Worm (Caenorhabditis elegans) whole organism, L4 larva: ENCODE results near the gene F59A7.11.
A peak's percentile ranks its signal among the peaks of the same experiment; 100 is the strongest.

Experiments used
- Y105C5A.15 ChIP-seq: fragments of 200-800 bp; sonication (Bioruptor generic); IDR thresholded peaks from 2 replicates; pipeline ENCODE4 v1.3.6; 2022; ENCODE audit warnings: missing genetic modification characterization, missing compliant biosample characterization
- Y75B8A.6 ChIP-seq: fragments of 200-800 bp; sonication (Bioruptor generic); IDR thresholded peaks from 2 replicates; pipeline ENCODE4 v1.3.6; 2022; ENCODE audit warnings: missing genetic modification reagents, missing genetic modification characterization, missing compliant biosample characterization
- ceh-28 ChIP-seq: fragments of 150-350 bp; optimal IDR thresholded peaks from 2 replicates; lab custom pipeline; 2014; ENCODE audit warnings: missing biosample characterization, missing genetic modification reagents, missing genetic modification characterization
- ceh-82 ChIP-seq: sonication (generic microtip); optimal IDR thresholded peaks from 2 replicates; lab custom pipeline; 2017; ENCODE audit warnings: missing biosample characterization, missing genetic modification characterization
- dmd-6 ChIP-seq: fragments of 200-800 bp; sonication (Bioruptor generic); IDR thresholded peaks from 2 replicates; pipeline ENCODE4 v1.3.6; 2022; ENCODE audit warnings: missing genetic modification reagents, missing genetic modification characterization, missing compliant biosample characterization
- dmd-8 ChIP-seq: fragments of 200-800 bp; sonication (Bioruptor generic); IDR thresholded peaks from 2 replicates; pipeline ENCODE4 v1.3.6; 2022; ENCODE audit warnings: missing genetic modification characterization, missing compliant biosample characterization
- dmd-9 ChIP-seq: fragments of 200-800 bp; sonication (Bioruptor generic); IDR thresholded peaks from 2 replicates; pipeline ENCODE4 v1.3.6; 2022; ENCODE audit warnings: missing genetic modification reagents, missing genetic modification characterization, missing compliant biosample characterization
- dve-1 ChIP-seq: sonication (generic microtip); optimal IDR thresholded peaks from 2 replicates; lab custom pipeline; 2017; ENCODE audit warnings: antibody characterized with exemption, mild to moderate bottlenecking, missing genetic modification characterization, missing compliant biosample characterization; ENCODE audit not compliant: insufficient read depth
- hif-1 ChIP-seq, 2 experiments: sonication (generic microtip); optimal IDR thresholded peaks; 2 replicates each; lab custom pipeline; 2016 to 2017; ENCODE audit warnings: missing compliant biosample characterization in 2 of 2, missing genetic modification characterization in 2 of 2, missing genetic modification reagents in 2 of 2, missing genotype in 2 of 2, mild to moderate bottlenecking in 1 of 2
- hlh-30 ChIP-seq: sonication (generic microtip); optimal IDR thresholded peaks from 2 replicates; lab custom pipeline; 2017; ENCODE audit warnings: antibody characterized with exemption, mild to moderate bottlenecking, missing genetic modification characterization, missing compliant biosample characterization; ENCODE audit not compliant: insufficient read depth
- hmg-1.1 ChIP-seq: fragments of 200-800 bp; sonication (Bioruptor generic); IDR thresholded peaks from 2 replicates; pipeline ENCODE4 v1.3.6; 2022; ENCODE audit warnings: missing genetic modification reagents, missing genetic modification characterization, missing compliant biosample characterization
- lin-15B ChIP-seq: fragments of 150-350 bp; sonication (generic microtip); optimal IDR thresholded peaks from 3 replicates; lab custom pipeline; 2014; ENCODE audit warnings: missing biosample characterization, missing genetic modification characterization
- lin-38 ChIP-seq: fragments of 200-800 bp; sonication (Bioruptor generic); IDR thresholded peaks from 2 replicates; pipeline ENCODE4 v1.3.6; 2022; ENCODE audit warnings: missing genetic modification reagents, missing genetic modification characterization, missing compliant biosample characterization
- mes-2 ChIP-seq: sonication (generic microtip); optimal IDR thresholded peaks from 2 replicates; lab custom pipeline; 2016; ENCODE audit warnings: missing genotype, mild to moderate bottlenecking, missing genetic modification characterization, missing compliant biosample characterization; ENCODE audit not compliant: poor library complexity, severe bottlenecking
- mxl-2 ChIP-seq: fragments of 200-800 bp; sonication (Bioruptor generic); conservative IDR thresholded peaks from 2 replicates; pipeline ENCODE4 v1.3.6; 2022; ENCODE audit warnings: missing genetic modification reagents, missing genetic modification characterization, missing compliant biosample characterization
- mxl-3 ChIP-seq: fragments of 200-800 bp; sonication (Bioruptor generic); optimal IDR thresholded peaks from 2 replicates; lab custom pipeline; 2018; ENCODE audit warnings: mild to moderate bottlenecking, missing genetic modification characterization, missing compliant biosample characterization
- nhr-28 ChIP-seq: fragments of 150-350 bp; optimal IDR thresholded peaks from 2 replicates; lab custom pipeline; 2014; ENCODE audit warnings: missing biosample characterization, missing genetic modification characterization
- nhr-41 ChIP-seq: fragments of 200-800 bp; sonication (Bioruptor generic); IDR thresholded peaks from 2 replicates; pipeline ENCODE4 v1.3.6; 2022; ENCODE audit warnings: missing genetic modification reagents, missing genetic modification characterization, missing compliant biosample characterization
- nhr-76 ChIP-seq: fragments of 150-350 bp; optimal IDR thresholded peaks from 2 replicates; lab custom pipeline; 2014; ENCODE audit warnings: missing biosample characterization, missing genetic modification characterization
- nhr-77 ChIP-seq: fragments of 150-350 bp; optimal IDR thresholded peaks from 2 replicates; lab custom pipeline; 2014; ENCODE audit warnings: missing biosample characterization, missing genetic modification characterization
- pha-4 ChIP-seq, 2 experiments: fragments of 150-350 bp in 1 of 2; fragments of 200-800 bp in 1 of 2; sonication (Bioruptor generic) in 1 of 2; IDR thresholded peaks in 1 of 2; optimal IDR thresholded peaks in 1 of 2; 2 replicates each; pipeline versions ENCODE4 v1.3.6 to Lab custom; 2014 to 2022; ENCODE audit warnings: missing genetic modification characterization in 2 of 2, missing genetic modification reagents in 2 of 2, missing biosample characterization in 1 of 2, missing compliant biosample characterization in 1 of 2
- pqm-1 ChIP-seq: sonication (generic microtip); optimal IDR thresholded peaks from 2 replicates; lab custom pipeline; 2017; ENCODE audit warnings: missing biosample characterization, missing genetic modification characterization
- rbr-2 ChIP-seq: sonication (generic microtip); optimal IDR thresholded peaks from 2 replicates; lab custom pipeline; 2016; ENCODE audit warnings: missing genotype, missing genetic modification characterization, missing compliant biosample characterization
- set-16 ChIP-seq: fragments of 200-800 bp; sonication (Bioruptor generic); IDR thresholded peaks from 2 replicates; pipeline ENCODE4 v1.3.6; 2022; ENCODE audit warnings: missing genetic modification reagents, missing genetic modification characterization, missing compliant biosample characterization
- skn-1 ChIP-seq: fragments of 150-350 bp; optimal IDR thresholded peaks from 2 replicates; lab custom pipeline; 2014; ENCODE audit warnings: missing biosample characterization, missing genetic modification characterization
- snpc-1.2 ChIP-seq: fragments of 200-800 bp; sonication (Bioruptor generic); IDR thresholded peaks from 2 replicates; pipeline ENCODE4 v1.3.6; 2022; ENCODE audit warnings: missing genetic modification reagents, missing genetic modification characterization, missing compliant biosample characterization
- unc-130 ChIP-seq: sonication (generic microtip); optimal IDR thresholded peaks from 2 replicates; lab custom pipeline; 2016; ENCODE audit warnings: missing genetic modification reagents, missing genetic modification characterization, missing compliant biosample characterization
- unc-39 ChIP-seq: sonication (generic microtip); optimal IDR thresholded peaks from 2 replicates; lab custom pipeline; 2017; ENCODE audit warnings: missing biosample characterization, missing genetic modification characterization
- unc-62 ChIP-seq, 3 experiments: fragments of 150-350 bp in 1 of 3; sonication (generic microtip); optimal IDR thresholded peaks in 2 of 3; peaks in 1 of 3; 1 replicate in 1 of 3; 2 replicates in 2 of 3; lab custom pipeline; 2014 to 2017; ENCODE audit warnings: missing biosample characterization in 3 of 3, missing genetic modification characterization in 3 of 3, missing genetic modification reagents in 3 of 3, missing genotype in 1 of 3
- zip-11 ChIP-seq: fragments of 200-800 bp; sonication (Bioruptor generic); IDR thresholded peaks from 2 replicates; pipeline ENCODE4 v1.3.6; 2022; ENCODE audit warnings: missing genetic modification characterization, missing compliant biosample characterization

F59A7.11 gene

DNA sequence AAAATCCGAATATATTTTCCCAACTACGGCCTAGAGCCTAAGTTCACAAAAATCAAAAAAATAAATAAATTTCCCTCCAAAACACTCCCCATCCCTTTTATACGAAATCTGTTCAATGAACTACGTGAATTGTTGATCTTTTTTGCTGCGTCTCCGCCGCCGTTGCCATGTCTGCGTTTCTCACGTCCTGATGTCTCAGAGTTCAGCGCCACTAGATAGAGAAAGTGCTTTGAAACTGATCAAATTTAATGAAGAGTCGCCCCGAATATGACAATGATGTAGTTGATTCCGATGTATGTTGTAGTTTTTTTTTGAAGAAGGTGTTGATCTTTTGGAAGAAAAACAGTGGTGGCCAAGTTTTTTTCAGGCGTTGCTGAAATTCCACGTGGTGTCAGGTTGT, 40.5 kb upstream of the F59A7.11 start:
- TF ChIP-seq rbr-2 (tag; lab: Kevin White, UChicago) (no peak), dve-1 (tag; lab: Kevin White, UChicago) (peak; percentile 7), nhr-28 (tag; lab: Kevin White, UChicago) (peak; percentile 72)
- TF ChIP-seq, all 104 proteins: peak for 2

ce11 chrV:2053509-2053908, 39.8 kb upstream of the F59A7.11 start, which contains the start of gene comt-5:
Gene comt-5, minus strand, starts transcription at chrV:2053609.
- no peak for TF ChIP-seq lin-38 (GFP tag; lab: Robert Waterston, UW)
- no peak for TF ChIP-seq nhr-41 (GFP tag; lab: Robert Waterston, UW)
- TF ChIP-seq nhr-76, result no peak
- no peak for TF ChIP-seq dmd-9 (GFP tag; lab: Robert Waterston, UW)
- TF ChIP-seq mes-2 (tag; lab: Kevin White, UChicago), result no peak
- TF ChIP-seq pqm-1 (tag; lab: Kevin White, UChicago), result no peak
- TF ChIP-seq dve-1 (tag; lab: Kevin White, UChicago), result no peak
- no peak for TF ChIP-seq ceh-28 (tag; lab: Kevin White, UChicago)
- TF ChIP-seq hlh-30 (tag; lab: Kevin White, UChicago), result no peak

DNA sequence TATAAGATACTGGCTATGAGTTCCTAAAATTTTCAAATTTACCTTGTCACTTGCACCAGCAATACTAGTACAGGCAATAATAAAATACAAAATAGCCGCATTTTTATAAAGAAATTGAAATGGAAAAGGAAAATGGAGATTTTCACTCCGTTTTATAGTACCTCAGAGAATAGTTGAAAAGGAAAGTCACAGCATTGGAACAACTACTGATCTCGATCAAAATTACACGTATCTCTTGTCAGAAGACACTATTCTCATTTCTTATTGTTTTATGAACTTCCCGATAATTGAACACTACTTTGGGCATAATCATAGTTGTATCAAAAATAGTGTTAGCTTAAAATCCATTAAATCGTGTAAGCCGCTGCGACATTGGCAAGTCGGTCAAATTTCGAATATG, 37.8 kb upstream of the F59A7.11 start, which contains the start of gene Y40B10A.11:
TSS of gene Y40B10A.11 (minus strand) at position 101 of the 400 bp plus-strand sequence.
- TF ChIP-seq hlh-30 (tag; lab: Kevin White, UChicago) (no peak), dmd-8 (GFP tag; lab: Robert Waterston, UW) (no peak), lin-15B (no peak), hmg-1.1 (GFP tag; lab: Robert Waterston, UW) (no peak), zip-11 (GFP tag; lab: Robert Waterston, UW) (no peak), ceh-82 (tag; lab: Kevin White, UChicago) (no peak), unc-130 (no peak), snpc-1.2 (GFP tag; lab: Robert Waterston, UW) (no peak), mxl-3 (GFP tag; lab: Kevin White, UChicago) (no peak), skn-1 (no peak), rbr-2 (tag; lab: Kevin White, UChicago) (no peak), unc-39 (tag; lab: Kevin White, UChicago) (no peak)

ce11 chrV:2050790-2051189, 37.1 kb upstream of the F59A7.11 start:
- TF ChIP-seq pha-4 (GFP tag; IDR thresholded peaks at IDR 0.05; lab: Robert Waterston, UW) (peak; percentile 62; the same call in 1 of the 2 replicates), pha-4 (tag; optimal IDR thresholded peaks at IDR 0.05; lab: Kevin White, UChicago) (no peak), mxl-2 (0 out of 2 replicates have a peak, but pooled peaks have one; percentile 19), nhr-28 (tag; lab: Kevin White, UChicago) (no peak), set-16 (GFP tag; lab: Robert Waterston, UW) (peak; percentile 98), Y105C5A.15 (GFP tag; lab: Robert Waterston, UW) (0 out of 2 replicates have a peak, but pooled peaks have one; percentile 29)

DNA sequence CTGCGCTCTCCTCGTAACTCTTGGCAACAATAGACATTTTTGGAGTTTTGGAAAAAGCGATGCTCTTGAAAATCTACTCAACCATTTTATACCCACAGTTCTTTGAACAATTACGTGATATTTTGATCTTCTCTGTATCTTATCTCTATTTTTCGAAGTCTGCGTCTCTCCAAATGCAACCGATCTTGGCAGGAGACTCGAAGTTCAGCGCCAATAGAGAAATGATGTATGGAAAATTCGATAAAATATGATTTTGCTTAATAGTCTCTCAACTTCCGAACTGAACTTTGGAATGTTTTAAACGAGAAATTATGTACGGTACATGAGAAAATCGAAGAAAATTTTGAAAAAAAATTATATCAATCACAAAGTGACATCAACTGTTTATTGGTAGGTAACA, 36.4 kb upstream of the F59A7.11 start, which contains the start of gene comt-4:
TSS of gene comt-4 (minus strand) at position 50 of the 400 bp plus-strand sequence.
- TF ChIP-seq Y75B8A.6 (GFP tag; lab: Robert Waterston, UW) (no peak), unc-62 (GFP tag; optimal IDR thresholded peaks at IDR 0.05 in 1 of 2; lab: Kevin White, UChicago) (peak in 1 of 2 experiments; percentile 42), unc-62 (tag; optimal IDR thresholded peaks at IDR 0.05; lab: Kevin White, UChicago) (no peak), hif-1 (tag; optimal IDR thresholded peaks at IDR 0.05; lab: Kevin White, UChicago) (peak in 1 of 2 experiments; percentile 85), nhr-28 (tag; lab: Kevin White, UChicago) (peak; percentile 75), ceh-28 (tag; lab: Kevin White, UChicago) (no peak), dmd-6 (GFP tag; lab: Robert Waterston, UW) (peak; percentile 63), nhr-77 (tag; lab: Kevin White, UChicago) (peak; percentile 10)
